Worm (Caenorhabditis elegans) whole organism, early embryonic: ENCODE data around the gene H10D18.5.

ENCODE experiments used
- B0310.2 ChIP-seq: sonication (generic microtip); optimal IDR thresholded peaks from 2 replicates; lab custom pipeline; 2016; ENCODE audit warnings: mild to moderate bottlenecking, missing genetic modification characterization, missing compliant biosample characterization
- F13C5.2 ChIP-seq: sonication (generic microtip); optimal IDR thresholded peaks from 2 replicates; lab custom pipeline; 2017; ENCODE audit warnings: mild to moderate bottlenecking, missing genetic modification characterization, inconsistent platforms, missing compliant biosample characterization
- aly-1 ChIP-seq: sonication (generic microtip); optimal IDR thresholded peaks from 2 replicates; lab custom pipeline; 2016; ENCODE audit warnings: missing genetic modification characterization, missing compliant biosample characterization
- ama-1 ChIP-seq: fragments of 150-350 bp; optimal IDR thresholded peaks from 2 replicates; lab custom pipeline; 2014
- ceh-13 ChIP-seq: fragments of 200-800 bp; sonication (Bioruptor generic); optimal IDR thresholded peaks from 2 replicates; lab custom pipeline; 2018; ENCODE audit warnings: mild to moderate bottlenecking, missing genetic modification characterization, missing compliant biosample characterization
- ceh-36 ChIP-seq: sonication (generic microtip); optimal IDR thresholded peaks from 2 replicates; lab custom pipeline; 2016; ENCODE audit warnings: missing genetic modification characterization, inconsistent platforms, missing compliant biosample characterization
- ets-7 ChIP-seq: sonication (generic microtip); optimal IDR thresholded peaks from 2 replicates; lab custom pipeline; 2016; ENCODE audit warnings: missing genotype, missing genetic modification characterization, missing compliant biosample characterization
- flt-1 ChIP-seq: fragments of 200-800 bp; sonication (Bioruptor generic); IDR thresholded peaks from 2 replicates; pipeline ENCODE4 v1.3.6; 2022; ENCODE audit warnings: missing genetic modification characterization, missing compliant biosample characterization
- hmbx-1 ChIP-seq: sonication (generic microtip); optimal IDR thresholded peaks from 2 replicates; lab custom pipeline; 2016; ENCODE audit warnings: mild to moderate bottlenecking, missing genetic modification characterization, missing compliant biosample characterization
- hmg-4 ChIP-seq: fragments of 200-800 bp; sonication (Bioruptor generic); optimal IDR thresholded peaks from 2 replicates; lab custom pipeline; 2018; ENCODE audit warnings: mild to moderate bottlenecking, missing genetic modification characterization, missing compliant biosample characterization
- hnd-1 ChIP-seq: sonication (generic microtip); optimal IDR thresholded peaks from 2 replicates; lab custom pipeline; 2016; ENCODE audit warnings: missing genetic modification characterization, missing compliant biosample characterization
- pes-1 ChIP-seq: fragments of 200-800 bp; sonication (Bioruptor generic); IDR thresholded peaks from 2 replicates; pipeline ENCODE4 v1.3.6; 2022; ENCODE audit warnings: missing genetic modification reagents, missing genetic modification characterization, missing compliant biosample characterization
- scrt-1 ChIP-seq: fragments of 200-800 bp; sonication (Bioruptor generic); IDR thresholded peaks from 2 replicates; pipeline ENCODE4 v1.3.6; 2022; ENCODE audit warnings: missing genetic modification characterization, missing compliant biosample characterization
- sea-1 ChIP-seq: fragments of 200-800 bp; sonication (Bioruptor generic); conservative IDR thresholded peaks from 2 replicates; pipeline ENCODE4 v1.3.6; 2022; ENCODE audit warnings: missing genetic modification characterization, missing compliant biosample characterization
- tbx-11 ChIP-seq: fragments of 200-800 bp; sonication (Bioruptor generic); IDR thresholded peaks from 2 replicates; pipeline ENCODE4 v1.3.6; 2022; ENCODE audit warnings: missing genetic modification characterization, missing compliant biosample characterization
- tbx-37 ChIP-seq: fragments of 200-800 bp; sonication (Bioruptor generic); conservative IDR thresholded peaks from 2 replicates; pipeline ENCODE4 v1.3.6; 2022; ENCODE audit warnings: missing genetic modification reagents, missing genetic modification characterization, missing compliant biosample characterization
- tra-4 ChIP-seq: sonication (generic microtip); optimal IDR thresholded peaks from 2 replicates; lab custom pipeline; 2017; ENCODE audit warnings: missing genetic modification characterization, missing compliant biosample characterization

H10D18.5 gene

DNA sequence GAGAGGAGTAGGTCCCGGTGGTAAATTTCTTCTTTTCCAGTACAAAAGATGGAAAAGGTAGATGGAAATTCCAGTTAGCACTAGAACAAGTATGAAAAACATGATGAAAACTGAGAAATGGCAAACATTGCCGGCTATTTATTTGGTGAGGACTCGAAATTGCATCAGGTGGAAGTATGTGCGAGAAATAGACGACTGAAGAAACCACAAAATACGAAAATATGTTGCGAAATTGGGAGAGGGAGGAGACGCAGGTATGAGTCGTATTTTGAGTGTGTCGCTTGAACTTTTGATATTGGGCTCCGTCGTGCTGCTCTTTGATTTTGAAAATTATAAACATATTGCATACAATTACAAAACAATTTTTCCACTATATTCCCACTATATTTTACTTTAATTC, 28.2 kb downstream of the H10D18.5 start, which contains the start of gene cyp-33C8:
Gene cyp-33C8, minus strand, starts transcription at position 200 of the 400 bp plus-strand sequence.
- TF ChIP-seq ets-7 (tag; lab: Kevin White, UChicago) (no peak), ceh-13 (GFP tag; lab: Kevin White, UChicago) (no peak), flt-1 (GFP tag; lab: Robert Waterston, UW) (no peak), sea-1 (no peak), scrt-1 (GFP tag; lab: Robert Waterston, UW) (no peak)

DNA sequence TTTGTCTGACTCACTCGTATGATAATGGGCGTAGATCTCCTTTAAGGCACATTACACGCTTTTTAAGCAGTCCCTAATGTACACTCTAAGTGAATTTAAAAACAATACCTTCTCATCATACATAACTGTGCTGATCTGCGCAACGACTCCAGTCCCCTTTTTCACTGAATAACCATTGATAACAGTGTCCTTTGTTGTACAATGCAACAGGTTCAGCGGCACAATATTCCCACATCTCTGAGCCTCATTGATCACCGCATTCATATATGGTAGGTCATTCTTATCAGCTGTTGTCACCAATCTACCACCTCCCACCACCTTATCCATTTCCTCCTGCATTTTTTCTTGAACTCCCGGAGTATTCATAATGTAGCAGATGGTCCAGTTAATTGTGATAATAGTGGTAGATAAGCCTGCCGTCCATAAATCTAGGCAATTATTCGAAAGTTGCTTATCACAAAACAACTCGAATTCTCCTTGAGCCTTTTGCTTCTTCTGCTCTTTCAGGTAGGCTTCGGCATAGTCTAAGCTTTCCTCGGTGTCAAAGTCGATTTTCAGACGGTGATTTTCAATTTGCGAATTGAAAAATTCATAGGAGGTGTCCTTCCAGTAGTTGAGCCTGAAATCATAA, 29.6 kb downstream of the H10D18.5 start:
- no peak for TF ChIP-seq hnd-1 (tag; lab: Kevin White, UChicago)
- TF ChIP-seq pes-1 (GFP tag; lab: Robert Waterston, UW): no peak
- TF ChIP-seq ets-7 (tag; lab: Kevin White, UChicago): no peak
- no peak for TF ChIP-seq ceh-13 (GFP tag; lab: Kevin White, UChicago)
- TF ChIP-seq scrt-1 (GFP tag; lab: Robert Waterston, UW): no peak
- no peak for TF ChIP-seq sea-1
- no peak for TF ChIP-seq F13C5.2 (tag; lab: Kevin White, UChicago)
- TF ChIP-seq hmbx-1: no peak
- TF ChIP-seq hmg-4 (GFP tag; lab: Kevin White, UChicago): no peak
- TF ChIP-seq B0310.2 (tag; lab: Kevin White, UChicago): no peak
- TF ChIP-seq tbx-37: no peak

DNA sequence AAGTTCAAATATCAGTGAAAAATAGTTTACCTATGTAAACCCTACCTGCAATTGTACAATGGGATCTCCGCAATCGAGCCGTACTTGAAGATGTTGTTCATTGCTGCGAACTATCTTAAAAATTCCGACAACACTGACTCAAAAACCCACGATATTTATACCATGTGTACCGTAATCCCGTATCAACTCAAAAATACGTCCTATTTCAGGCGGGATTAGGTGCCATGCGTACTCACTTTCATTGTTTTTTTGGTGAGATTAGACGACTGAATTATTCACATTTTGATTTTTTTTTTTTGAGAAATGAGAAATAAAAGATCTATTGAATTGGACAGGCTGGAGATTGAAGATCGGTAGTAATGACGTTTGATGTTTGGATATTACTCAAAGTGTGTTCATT, 31.1 kb downstream of the H10D18.5 start, which contains the start of gene srt-30:
Gene srt-30, minus strand, starts transcription at position 101 of the 400 bp plus-strand sequence.
- TF ChIP-seq tra-4 (tag; lab: Kevin White, UChicago) (no peak), scrt-1 (GFP tag; lab: Robert Waterston, UW) (no peak), ceh-36 (tag; lab: Kevin White, UChicago) (no peak), tbx-11 (no peak), pes-1 (GFP tag; lab: Robert Waterston, UW) (no peak), hmg-4 (GFP tag; lab: Kevin White, UChicago) (no peak), B0310.2 (tag; lab: Kevin White, UChicago) (no peak), ceh-13 (GFP tag; lab: Kevin White, UChicago) (no peak), sea-1 (no peak), ama-1 (lab: Kevin White, UChicago) (no peak), F13C5.2 (tag; lab: Kevin White, UChicago) (no peak), hnd-1 (tag; lab: Kevin White, UChicago) (no peak), hmbx-1 (no peak), aly-1 (tag; lab: Kevin White, UChicago) (no peak), flt-1 (GFP tag; lab: Robert Waterston, UW) (no peak), tbx-37 (no peak), ets-7 (tag; lab: Kevin White, UChicago) (no peak)

DNA sequence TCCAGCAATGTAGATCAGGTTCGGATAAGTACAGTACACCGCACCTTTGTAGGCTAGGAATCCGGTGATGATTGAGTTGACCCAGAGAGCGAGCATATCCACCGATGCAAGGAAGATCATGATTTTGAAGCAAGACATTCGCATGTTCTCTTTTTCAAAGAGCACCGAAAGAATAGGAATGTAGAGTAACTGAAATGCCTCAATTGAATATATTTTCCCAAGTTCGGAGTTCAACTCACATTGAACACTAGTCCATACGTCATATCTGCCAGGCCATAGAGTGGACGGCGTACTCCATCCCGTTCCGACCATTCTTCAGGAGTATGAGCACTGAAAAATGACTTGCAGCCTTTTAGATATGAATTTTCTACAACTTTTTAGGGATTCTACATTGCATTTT, 31.8 kb downstream of the H10D18.5 start:
- no peak for TF ChIP-seq F13C5.2 (tag; lab: Kevin White, UChicago)
- TF ChIP-seq flt-1 (GFP tag; lab: Robert Waterston, UW): no peak
- TF ChIP-seq tbx-37: no peak
- no peak for TF ChIP-seq hmg-4 (GFP tag; lab: Kevin White, UChicago)
- no peak for TF ChIP-seq ceh-13 (GFP tag; lab: Kevin White, UChicago)
- no peak for TF ChIP-seq pes-1 (GFP tag; lab: Robert Waterston, UW)
- no peak for TF ChIP-seq sea-1
- TF ChIP-seq scrt-1 (GFP tag; lab: Robert Waterston, UW): no peak
- TF ChIP-seq aly-1 (tag; lab: Kevin White, UChicago): no peak
- no peak for TF ChIP-seq ceh-36 (tag; lab: Kevin White, UChicago)
- no peak for TF ChIP-seq ama-1 (lab: Kevin White, UChicago)
- TF ChIP-seq tra-4 (tag; lab: Kevin White, UChicago): no peak
- no peak for TF ChIP-seq B0310.2 (tag; lab: Kevin White, UChicago)
- TF ChIP-seq ets-7 (tag; lab: Kevin White, UChicago): no peak
- TF ChIP-seq hnd-1 (tag; lab: Kevin White, UChicago): no peak

DNA sequence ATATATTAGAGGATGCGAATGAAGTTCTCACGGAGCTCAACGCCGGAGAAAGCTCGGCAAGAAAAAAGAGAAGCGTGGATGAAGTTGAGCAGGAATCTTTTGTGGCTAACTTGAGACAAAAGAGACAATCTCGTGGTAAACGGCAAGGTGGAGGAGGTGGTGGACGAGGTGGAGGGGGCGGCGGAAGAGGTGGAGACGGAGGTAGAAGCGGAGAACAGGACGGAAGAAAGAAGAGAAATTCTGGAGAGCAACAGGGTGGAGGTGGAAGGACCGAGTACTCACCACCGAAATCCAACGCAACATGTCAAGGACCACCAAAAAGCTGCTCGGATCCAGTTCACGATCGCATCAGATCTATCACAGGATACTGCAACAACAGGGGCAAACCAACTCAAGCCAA, 41.1 kb downstream of the H10D18.5 start:
- TF ChIP-seq hnd-1 (tag; lab: Kevin White, UChicago) (no peak), hmg-4 (GFP tag; lab: Kevin White, UChicago) (no peak), tbx-11 (no peak)

DNA sequence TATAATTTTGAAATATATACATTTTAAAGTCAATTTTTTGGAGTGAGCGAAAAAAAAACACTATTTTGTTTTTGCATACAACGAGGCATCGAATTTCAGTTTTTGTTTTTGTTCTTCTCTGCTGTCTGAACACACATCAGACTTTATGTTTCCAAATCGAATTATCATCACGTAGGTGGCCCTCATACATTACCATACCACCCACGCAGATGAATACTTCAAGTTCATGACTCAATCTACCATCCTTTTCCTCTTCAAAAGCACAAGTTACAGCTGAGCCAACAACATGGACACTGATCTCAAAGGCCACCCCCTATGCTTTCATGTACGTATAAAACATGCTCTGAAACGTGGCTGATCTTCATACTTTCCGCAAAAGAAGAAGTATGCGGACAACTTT, 41.7 kb downstream of the H10D18.5 start, which contains the start of gene R08F11.7:
Gene R08F11.7, plus strand, starts transcription at position 301 of the 400 bp plus-strand sequence.
- TF ChIP-seq tra-4 (tag; lab: Kevin White, UChicago): no peak
- no peak for TF ChIP-seq tbx-11
- no peak for TF ChIP-seq flt-1 (GFP tag; lab: Robert Waterston, UW)
- TF ChIP-seq F13C5.2 (tag; lab: Kevin White, UChicago): no peak
- TF ChIP-seq ceh-13 (GFP tag; lab: Kevin White, UChicago): no peak
- no peak for TF ChIP-seq ets-7 (tag; lab: Kevin White, UChicago)
- TF ChIP-seq ceh-36 (tag; lab: Kevin White, UChicago): no peak
- no peak for TF ChIP-seq ama-1 (lab: Kevin White, UChicago)
- TF ChIP-seq pes-1 (GFP tag; lab: Robert Waterston, UW): no peak
- no peak for TF ChIP-seq hnd-1 (tag; lab: Kevin White, UChicago)
- no peak for TF ChIP-seq aly-1 (tag; lab: Kevin White, UChicago)
- no peak for TF ChIP-seq tbx-37
- no peak for TF ChIP-seq scrt-1 (GFP tag; lab: Robert Waterston, UW)
- TF ChIP-seq hmbx-1: no peak
- no peak for TF ChIP-seq sea-1
- TF ChIP-seq B0310.2 (tag; lab: Kevin White, UChicago): no peak

DNA sequence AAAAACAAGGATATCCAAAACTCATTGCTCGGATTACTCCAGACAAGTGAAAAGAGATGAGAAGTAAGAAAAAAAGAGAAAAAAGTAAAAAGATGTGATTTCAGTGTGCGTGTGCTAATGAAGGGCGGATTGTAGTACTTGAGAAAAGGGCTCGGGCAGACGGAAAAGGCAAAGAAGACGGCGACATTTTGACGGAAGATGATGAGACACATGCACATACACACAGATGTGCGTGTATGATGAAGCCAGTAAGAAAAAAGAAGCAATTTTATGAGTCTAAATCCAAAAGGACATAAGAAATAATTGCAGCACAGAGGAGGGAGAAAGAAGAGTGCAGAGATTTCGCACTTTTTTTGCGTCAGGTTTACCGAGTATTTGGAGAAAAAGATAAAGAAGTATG, 43.0 kb downstream of the H10D18.5 start:
- TF ChIP-seq B0310.2 (tag; lab: Kevin White, UChicago) (no peak), tbx-11 (no peak), sea-1 (no peak), ama-1 (lab: Kevin White, UChicago) (no peak), ets-7 (tag; lab: Kevin White, UChicago) (no peak), ceh-36 (tag; lab: Kevin White, UChicago) (no peak), tra-4 (tag; lab: Kevin White, UChicago) (no peak), hmbx-1 (no peak), flt-1 (GFP tag; lab: Robert Waterston, UW) (no peak), ceh-13 (GFP tag; lab: Kevin White, UChicago) (no peak), hmg-4 (GFP tag; lab: Kevin White, UChicago) (no peak), aly-1 (tag; lab: Kevin White, UChicago) (no peak)
